Worm (Caenorhabditis elegans) whole organism, L1 larva: ENCODE measurements around the gene F48E3.9.

Experiments
- C04F5.9 ChIP-seq: sonication (generic microtip); optimal IDR thresholded peaks from 2 replicates; lab custom pipeline; 2016; ENCODE audit warnings: missing genetic modification characterization, missing compliant biosample characterization
- F16B12.6 ChIP-seq: fragments of 150-350 bp; optimal IDR thresholded peaks from 2 replicates; lab custom pipeline; 2014; ENCODE audit warnings: missing biosample characterization, missing genetic modification characterization
- aha-1 ChIP-seq: fragments of 150-350 bp; optimal IDR thresholded peaks from 2 replicates; lab custom pipeline; 2014; ENCODE audit warnings: missing biosample characterization, missing genetic modification characterization
- ama-1 ChIP-seq: fragments of 150-350 bp; optimal IDR thresholded peaks from 2 replicates; lab custom pipeline; 2014
- blmp-1 ChIP-seq: fragments of 150-350 bp; optimal IDR thresholded peaks from 2 replicates; lab custom pipeline; 2014; ENCODE audit warnings: missing biosample characterization, missing genetic modification characterization
- ceh-63 ChIP-seq: fragments of 200-800 bp; sonication (Bioruptor generic); optimal IDR thresholded peaks from 2 replicates; lab custom pipeline; 2018; ENCODE audit warnings: mild to moderate bottlenecking, missing genetic modification characterization, missing compliant biosample characterization
- ceh-8 ChIP-seq: fragments of 200-800 bp; sonication (Bioruptor generic); optimal IDR thresholded peaks from 2 replicates; lab custom pipeline; 2018; ENCODE audit warnings: mild to moderate bottlenecking, missing genetic modification characterization, moderate library complexity, missing compliant biosample characterization
- ceh-82 ChIP-seq, 3 experiments: fragments of 150-350 bp in 1 of 3; sonication (generic microtip) in 2 of 3; optimal IDR thresholded peaks; 2 replicates each; lab custom pipeline; 2014 to 2017; ENCODE audit warnings: missing biosample characterization in 3 of 3, missing genetic modification characterization in 3 of 3
- ceh-88 ChIP-seq: fragments of 200-800 bp; sonication (Bioruptor generic); IDR thresholded peaks from 2 replicates; pipeline ENCODE4 v1.3.6; 2022; ENCODE audit warnings: missing genetic modification characterization, missing compliant biosample characterization
- dpl-1 ChIP-seq, 3 experiments: fragments of 150-350 bp in 2 of 3; sonication (generic microtip) in 1 of 3; optimal IDR thresholded peaks; 2 replicates each; lab custom pipeline; 2014 to 2017; ENCODE audit warnings: missing biosample characterization in 3 of 3, missing genetic modification characterization in 3 of 3, missing genetic modification reagents in 3 of 3
- efl-1 ChIP-seq, 4 experiments: fragments of 150-350 bp; optimal IDR thresholded peaks in 3 of 4; peaks in 1 of 4; 1 replicate in 1 of 4; 2 replicates in 3 of 4; lab custom pipeline; 2014; ENCODE audit warnings: missing biosample characterization in 2 of 4, missing genetic modification characterization in 2 of 4, missing genetic modification reagents in 2 of 4
- egl-13 ChIP-seq: sonication (generic microtip); optimal IDR thresholded peaks from 2 replicates; lab custom pipeline; 2016; ENCODE audit warnings: missing genotype, missing genetic modification reagents, missing genetic modification characterization, missing compliant biosample characterization
- elt-2 ChIP-seq: sonication (generic microtip); optimal IDR thresholded peaks from 2 replicates; lab custom pipeline; 2016; ENCODE audit warnings: missing genetic modification characterization, mild to moderate bottlenecking, inconsistent platforms, missing compliant biosample characterization, missing genetic modification reagents
- fkh-10 ChIP-seq: sonication (generic microtip); optimal IDR thresholded peaks from 2 replicates; lab custom pipeline; 2017; ENCODE audit warnings: missing biosample characterization, missing genetic modification reagents, missing genetic modification characterization
- fkh-8 ChIP-seq: sonication (generic microtip); optimal IDR thresholded peaks from 2 replicates; lab custom pipeline; 2016; ENCODE audit warnings: mild to moderate bottlenecking, missing genetic modification characterization, missing compliant biosample characterization
- grh-1 ChIP-seq: fragments of 200-800 bp; sonication (Bioruptor generic); IDR thresholded peaks from 2 replicates; pipeline ENCODE4 v1.3.6; 2022; ENCODE audit warnings: missing genetic modification reagents, missing genetic modification characterization, missing compliant biosample characterization
- hlh-17 ChIP-seq: fragments of 200-800 bp; sonication (Bioruptor generic); optimal IDR thresholded peaks from 2 replicates; lab custom pipeline; 2018; ENCODE audit warnings: missing genetic modification characterization, mild to moderate bottlenecking, missing compliant biosample characterization, moderate library complexity, borderline replicate concordance
- hpl-2 ChIP-seq: fragments of 150-350 bp; optimal IDR thresholded peaks from 2 replicates; lab custom pipeline; 2014; ENCODE audit warnings: missing biosample characterization, missing genetic modification reagents, missing genetic modification characterization
- isw-1 ChIP-seq: fragments of 200-800 bp; sonication (Bioruptor generic); IDR thresholded peaks from 2 replicates; pipeline ENCODE4 v1.3.6; 2022; ENCODE audit warnings: missing genetic modification characterization, missing compliant biosample characterization
- jun-1 ChIP-seq: fragments of 150-350 bp; optimal IDR thresholded peaks from 2 replicates; lab custom pipeline; 2014; ENCODE audit warnings: missing biosample characterization, missing genetic modification reagents, missing genetic modification characterization
- lin-14 ChIP-seq: fragments of 200-800 bp; sonication (Bioruptor generic); optimal IDR thresholded peaks from 2 replicates; lab custom pipeline; 2018; ENCODE audit warnings: mild to moderate bottlenecking, missing genetic modification characterization, moderate library complexity, missing compliant biosample characterization
- lin-35 ChIP-seq, 2 experiments: fragments of 150-350 bp; optimal IDR thresholded peaks; 2 replicates each; lab custom pipeline; 2014; ENCODE audit warnings: missing biosample characterization in 2 of 2, missing genetic modification characterization in 2 of 2, missing genetic modification reagents in 2 of 2
- lsy-2 ChIP-seq, 2 experiments: fragments of 150-350 bp; optimal IDR thresholded peaks; 2 replicates each; lab custom pipeline; 2014; ENCODE audit warnings: missing biosample characterization in 2 of 2, missing genetic modification characterization in 2 of 2
- mab-9 ChIP-seq: fragments of 200-800 bp; sonication (Bioruptor generic); IDR thresholded peaks from 2 replicates; pipeline ENCODE4 v1.3.6; 2022; ENCODE audit warnings: missing genetic modification reagents, missing genetic modification characterization, missing compliant biosample characterization
- mdl-1 ChIP-seq, 2 experiments: fragments of 150-350 bp; optimal IDR thresholded peaks; 2 replicates each; lab custom pipeline; 2014 to 2017; ENCODE audit warnings: missing biosample characterization in 2 of 2, missing genetic modification characterization in 2 of 2, inconsistent platforms in 1 of 2
- mef-2 ChIP-seq: fragments of 150-350 bp; optimal IDR thresholded peaks from 2 replicates; lab custom pipeline; 2014; ENCODE audit warnings: missing biosample characterization, missing genetic modification characterization
- mep-1 ChIP-seq: fragments of 150-350 bp; optimal IDR thresholded peaks from 2 replicates; lab custom pipeline; 2014; ENCODE audit warnings: missing biosample characterization, missing genetic modification characterization
- nhr-47 ChIP-seq: sonication (generic microtip); optimal IDR thresholded peaks from 2 replicates; lab custom pipeline; 2016; ENCODE audit warnings: mild to moderate bottlenecking, missing genetic modification characterization, moderate library complexity, missing compliant biosample characterization
- nhr-71 ChIP-seq: sonication (generic microtip); optimal IDR thresholded peaks from 2 replicates; lab custom pipeline; 2016; ENCODE audit warnings: mild to moderate bottlenecking, missing genetic modification characterization, moderate library complexity, missing compliant biosample characterization
- nhr-85 ChIP-seq: sonication (generic microtip); peaks from one replicate; lab custom pipeline; 2016; ENCODE audit warnings: missing genetic modification characterization, inconsistent platforms, missing compliant biosample characterization
- nhr-90 ChIP-seq: sonication (generic microtip); optimal IDR thresholded peaks from 2 replicates; lab custom pipeline; 2016; ENCODE audit warnings: mild to moderate bottlenecking, missing genetic modification characterization, missing compliant biosample characterization; ENCODE audit not compliant: poor library complexity
- pax-3 ChIP-seq: fragments of 200-800 bp; sonication (Bioruptor generic); optimal IDR thresholded peaks from 2 replicates; lab custom pipeline; 2018; ENCODE audit warnings: mild to moderate bottlenecking, missing genetic modification characterization, moderate library complexity, missing compliant biosample characterization
- pqm-1 ChIP-seq: sonication (generic microtip); optimal IDR thresholded peaks from 3 replicates; lab custom pipeline; 2017; ENCODE audit warnings: missing biosample characterization, missing genetic modification characterization
- rnt-1 ChIP-seq: sonication (generic microtip); optimal IDR thresholded peaks from 2 replicates; lab custom pipeline; 2016; ENCODE audit warnings: mild to moderate bottlenecking, missing genetic modification characterization, moderate library complexity, missing compliant biosample characterization
- snu-23 ChIP-seq: sonication (generic microtip); optimal IDR thresholded peaks from 2 replicates; lab custom pipeline; 2016; ENCODE audit warnings: missing genetic modification characterization, missing compliant biosample characterization
- sox-4 ChIP-seq: sonication (generic microtip); optimal IDR thresholded peaks from 2 replicates; lab custom pipeline; 2016; ENCODE audit warnings: missing genetic modification characterization, missing compliant biosample characterization
- unc-130 ChIP-seq: fragments of 150-350 bp; optimal IDR thresholded peaks from 2 replicates; lab custom pipeline; 2017; ENCODE audit warnings: missing biosample characterization, missing genetic modification characterization, inconsistent platforms
- vab-15 ChIP-seq: sonication (generic microtip); optimal IDR thresholded peaks from 2 replicates; lab custom pipeline; 2017; ENCODE audit warnings: missing genotype, mild to moderate bottlenecking, missing genetic modification characterization, missing compliant biosample characterization
- xbp-1 ChIP-seq: sonication (generic microtip); optimal IDR thresholded peaks from 2 replicates; lab custom pipeline; 2016; ENCODE audit warnings: missing genetic modification characterization, missing compliant biosample characterization
- zip-4 ChIP-seq: fragments of 200-800 bp; sonication (Bioruptor generic); optimal IDR thresholded peaks from 2 replicates; lab custom pipeline; 2018; ENCODE audit warnings: mild to moderate bottlenecking, missing genetic modification characterization, moderate library complexity, missing compliant biosample characterization

The F48E3.9 gene

ce11 chrX:7474968-7475433, 5.9 kb upstream of the F48E3.9 start, which contains the start of gene coh-1 (continued):
- TF ChIP-seq lsy-2 (tag; optimal IDR thresholded peaks at IDR 0.05; lab: Kevin White, UChicago) = peak; percentile 54 to 78
- TF ChIP-seq efl-1 (optimal IDR thresholded peaks at IDR 0.05; lab: Kevin White, UChicago) = peak; percentile 46 to 64
- peak in 1 of 2 experiments; percentile 33 for TF ChIP-seq efl-1 (GFP tag; optimal IDR thresholded peaks at IDR 0.05 in 1 of 2; lab: Kevin White, UChicago)
- peak; percentile 72 for TF ChIP-seq blmp-1
- TF ChIP-seq isw-1 (GFP tag; lab: Robert Waterston, UW) = 0 out of 2 replicates have a peak, but pooled peaks have one; percentile 7
- TF ChIP-seq F16B12.6 (tag; lab: Kevin White, UChicago) = peak; percentile 89
- peak; percentile 59 for TF ChIP-seq fkh-8 (tag; lab: Kevin White, UChicago)
- TF ChIP-seq, all 84 proteins: peak for 36

- TF ChIP-seq vab-15 (tag; lab: Kevin White, UChicago) (no peak), fkh-8 (tag; lab: Kevin White, UChicago) (peak; percentile 14), C04F5.9 (tag; lab: Kevin White, UChicago) (no peak), efl-1 (optimal IDR thresholded peaks at IDR 0.05; lab: Kevin White, UChicago) (no peak), efl-1 (GFP tag; optimal IDR thresholded peaks at IDR 0.05 in 1 of 2; lab: Kevin White, UChicago) (peak in 1 of 2 experiments; percentile 79), nhr-85 (tag; lab: Kevin White, UChicago) (peak; percentile 21), ceh-88 (GFP tag; lab: Robert Waterston, UW) (no peak), mab-9 (GFP tag; lab: Robert Waterston, UW) (no peak), zip-4 (GFP tag; lab: Kevin White, UChicago) (no peak), nhr-47 (tag; lab: Kevin White, UChicago) (peak; percentile 11), xbp-1 (tag; lab: Kevin White, UChicago) (peak; percentile 21), dpl-1 (GFP tag; optimal IDR thresholded peaks at IDR 0.05; lab: Kevin White, UChicago) (no peak), ceh-82 (tag; optimal IDR thresholded peaks at IDR 0.05; lab: Kevin White, UChicago) (peak in 1 of 3 experiments; percentile 16), snu-23 (GFP tag; lab: Kevin White, UChicago) (peak; percentile 8), sox-4 (tag; lab: Kevin White, UChicago) (no peak), F16B12.6 (tag; lab: Kevin White, UChicago) (peak; percentile 21), mef-2 (tag; lab: Kevin White, UChicago) (no peak), ama-1 (lab: Kevin White, UChicago) (no peak), mdl-1 (tag; optimal IDR thresholded peaks at IDR 0.05; lab: Kevin White, UChicago) (peak in 1 of 2 experiments; percentile 9), pax-3 (tag; lab: Kevin White, UChicago) (peak; percentile 42), rnt-1 (tag; lab: Kevin White, UChicago) (peak; percentile 0), lin-14 (peak; percentile 89), lsy-2 (tag; optimal IDR thresholded peaks at IDR 0.05; lab: Kevin White, UChicago) (peak in 1 of 2 experiments; percentile 15), lin-35 (GFP tag; optimal IDR thresholded peaks at IDR 0.05; lab: Kevin White, UChicago) (peak in 1 of 2 experiments; percentile 18), pqm-1 (tag; lab: Kevin White, UChicago) (no peak), nhr-90 (tag; lab: Kevin White, UChicago) (no peak), ceh-8 (GFP tag; lab: Kevin White, UChicago) (no peak), mep-1 (peak; percentile 15)
Measured at ce11 chrX:7478476-7478875, 2.4 kb upstream of the F48E3.9 start.

DNA sequence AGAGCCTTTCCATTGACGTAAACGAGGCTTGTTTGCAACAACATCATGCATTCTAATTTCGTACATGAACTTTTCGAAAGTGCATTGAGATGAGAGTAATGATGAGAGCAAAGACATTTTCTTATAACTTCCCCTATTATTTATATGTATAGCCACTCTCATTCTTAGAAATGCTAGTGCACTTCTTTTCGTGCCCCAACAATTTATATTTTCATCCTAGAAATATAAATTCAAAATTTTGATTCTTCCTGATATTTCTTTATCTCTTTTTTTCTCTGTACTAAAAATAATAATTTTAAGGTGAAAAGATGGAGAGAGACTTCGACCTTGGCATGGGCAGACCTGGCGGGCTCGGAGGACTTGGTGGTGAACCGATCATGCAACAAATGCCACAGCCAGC, 1.9 kb upstream of the F48E3.9 start, which contains the start of gene mek-1:
Gene mek-1 (plus strand): TSS at position 301 of the 400 bp plus-strand sequence.
- TF ChIP-seq hpl-2 (no peak), hlh-17 (GFP tag; lab: Kevin White, UChicago) (no peak), aha-1 (tag; lab: Kevin White, UChicago) (no peak), ceh-88 (GFP tag; lab: Robert Waterston, UW) (no peak), elt-2 (no peak), unc-130 (no peak), rnt-1 (tag; lab: Kevin White, UChicago) (no peak), ceh-63 (no peak), egl-13 (tag; lab: Kevin White, UChicago) (no peak), fkh-8 (tag; lab: Kevin White, UChicago) (no peak), nhr-47 (tag; lab: Kevin White, UChicago) (no peak), fkh-10 (GFP tag; lab: Kevin White, UChicago) (no peak), dpl-1 (GFP tag; optimal IDR thresholded peaks at IDR 0.05; lab: Kevin White, UChicago) (no peak), sox-4 (tag; lab: Kevin White, UChicago) (peak; percentile 46), mef-2 (tag; lab: Kevin White, UChicago) (peak; percentile 46), nhr-71 (peak; percentile 4), grh-1 (GFP tag; lab: Robert Waterston, UW) (no peak), mab-9 (GFP tag; lab: Robert Waterston, UW) (no peak), ama-1 (lab: Kevin White, UChicago) (no peak), lsy-2 (tag; optimal IDR thresholded peaks at IDR 0.05; lab: Kevin White, UChicago) (no peak), lin-14 (no peak), ceh-82 (tag; optimal IDR thresholded peaks at IDR 0.05; lab: Kevin White, UChicago) (no peak), nhr-85 (tag; lab: Kevin White, UChicago) (no peak), jun-1 (no peak), pqm-1 (tag; lab: Kevin White, UChicago) (no peak)
- TF ChIP-seq, all 84 proteins: peak for 3
